Fruit fly (Drosophila melanogaster) whole organism, embryonic: ENCODE data around the gene CG6830.
A peak's percentile ranks its signal among the peaks of the same experiment; 100 is the strongest.

Source experiments
- CG12104 ChIP-seq: fragments of 200-800 bp; sonication (Bioruptor generic); optimal IDR thresholded peaks from 3 replicates; lab custom pipeline; 2016; ENCODE audit warnings: missing biosample characterization, missing genetic modification characterization
- CG13775 ChIP-seq: fragments of 200-800 bp; sonication (Bioruptor generic); optimal IDR thresholded peaks from 3 replicates; lab custom pipeline; 2017; ENCODE audit warnings: missing biosample characterization, mild to moderate bottlenecking, missing genetic modification characterization
- CG13894 ChIP-seq: fragments of 200-800 bp; sonication (Bioruptor generic); optimal IDR thresholded peaks from 3 replicates; lab custom pipeline; 2018; ENCODE audit warnings: missing biosample characterization, mild to moderate bottlenecking, missing genetic modification characterization, moderate library complexity
- CG1647 ChIP-seq: fragments of 200-800 bp; sonication (Bioruptor generic); optimal IDR thresholded peaks from 3 replicates; lab custom pipeline; 2016; ENCODE audit warnings: missing biosample characterization, missing genetic modification characterization
- CG17612 ChIP-seq: fragments of 200-800 bp; sonication (Bioruptor generic); IDR thresholded peaks from 2 replicates; pipeline ENCODE4 v1.3.6; 2022; ENCODE audit warnings: missing biosample characterization, missing genetic modification characterization
- CG18476 ChIP-seq: fragments of 200-800 bp; sonication (Bioruptor generic); optimal IDR thresholded peaks from 2 replicates; lab custom pipeline; 2016; ENCODE audit warnings: missing biosample characterization, mild to moderate bottlenecking, missing genetic modification characterization
- CG2202 ChIP-seq: fragments of 200-800 bp; sonication (Bioruptor generic); optimal IDR thresholded peaks from 2 replicates; lab custom pipeline; 2018; ENCODE audit warnings: missing biosample characterization, mild to moderate bottlenecking, missing genetic modification characterization
- CG32772 ChIP-seq: fragments of 200-800 bp; sonication (Bioruptor generic); IDR thresholded peaks from 2 replicates; pipeline ENCODE4 v1.3.6; 2022; ENCODE audit warnings: missing biosample characterization, missing genetic modification characterization
- CG33213 ChIP-seq: fragments of 200-800 bp; sonication (Bioruptor generic); optimal IDR thresholded peaks from 3 replicates; lab custom pipeline; 2016; ENCODE audit warnings: missing biosample characterization, missing genetic modification characterization
- CG3847 ChIP-seq: fragments of 200-800 bp; sonication (Bioruptor generic); IDR thresholded peaks from 2 replicates; pipeline ENCODE4 v1.3.6; 2022; ENCODE audit warnings: missing biosample characterization, missing genetic modification characterization
- CG4617 ChIP-seq: fragments of 200-800 bp; sonication (Bioruptor generic); optimal IDR thresholded peaks from 3 replicates; lab custom pipeline; 2016; ENCODE audit warnings: missing biosample characterization, missing genetic modification characterization, borderline replicate concordance
- CG4820 ChIP-seq: fragments of 200-800 bp; sonication (Bioruptor generic); optimal IDR thresholded peaks from 3 replicates; lab custom pipeline; 2016; ENCODE audit warnings: missing biosample characterization, missing genetic modification characterization
- CG4854 ChIP-seq: fragments of 200-800 bp; sonication (Bioruptor generic); optimal IDR thresholded peaks from 2 replicates; lab custom pipeline; 2016; ENCODE audit warnings: missing biosample characterization, missing genetic modification characterization, inconsistent platforms
- CG7372 ChIP-seq: fragments of 200-800 bp; sonication (Bioruptor generic); IDR thresholded peaks from 2 replicates; pipeline ENCODE4 v1.3.6; 2022; ENCODE audit warnings: missing biosample characterization, missing genetic modification characterization
- CG7839 ChIP-seq: fragments of 200-800 bp; sonication (Bioruptor generic); optimal IDR thresholded peaks from 3 replicates; lab custom pipeline; 2018; ENCODE audit warnings: missing biosample characterization, mild to moderate bottlenecking, missing genetic modification characterization, moderate library complexity
- CG9437 ChIP-seq: fragments of 200-800 bp; sonication (Bioruptor generic); optimal IDR thresholded peaks from 2 replicates; lab custom pipeline; 2018; ENCODE audit warnings: missing biosample characterization, mild to moderate bottlenecking, missing genetic modification characterization
- CG9727 ChIP-seq: fragments of 200-800 bp; sonication (Bioruptor generic); optimal IDR thresholded peaks from 3 replicates; lab custom pipeline; 2017; ENCODE audit warnings: missing biosample characterization, mild to moderate bottlenecking, missing genetic modification characterization
- CG9876 ChIP-seq: fragments of 200-800 bp; sonication (Bioruptor generic); optimal IDR thresholded peaks from 2 replicates; lab custom pipeline; 2016; ENCODE audit warnings: missing biosample characterization, missing genetic modification characterization
- CG9932 ChIP-seq: fragments of 200-800 bp; sonication (Bioruptor generic); IDR thresholded peaks from 2 replicates; pipeline ENCODE4 v1.3.6; 2022; ENCODE audit warnings: missing biosample characterization, missing genetic modification characterization
- Dip2 ChIP-seq: fragments of 200-800 bp; sonication (Bioruptor generic); IDR thresholded peaks from 2 replicates; pipeline ENCODE4 v1.3.6; 2022; ENCODE audit warnings: missing biosample characterization, missing genetic modification characterization
- Dip3 ChIP-seq: fragments of 200-800 bp; sonication (Bioruptor generic); optimal IDR thresholded peaks from 3 replicates; lab custom pipeline; 2016; ENCODE audit warnings: missing biosample characterization, missing genetic modification characterization
- Doc2 ChIP-seq: fragments of 200-800 bp; sonication (Bioruptor generic); IDR thresholded peaks from 2 replicates; pipeline ENCODE4 v1.3.6; 2022; ENCODE audit warnings: missing biosample characterization, missing genetic modification characterization
- Doc3 ChIP-seq: fragments of 200-800 bp; sonication (Bioruptor generic); IDR thresholded peaks from 3 replicates; pipeline ENCODE4 v1.3.6; 2022; ENCODE audit warnings: missing biosample characterization, missing genetic modification characterization; ENCODE audit not compliant: partially characterized antibody
- Nf-YA ChIP-seq: fragments of 200-800 bp; sonication (Bioruptor generic); IDR thresholded peaks from 2 replicates; pipeline ENCODE4 v1.3.6; 2022; ENCODE audit warnings: missing biosample characterization, missing genetic modification characterization
- Nf-YC ChIP-seq: fragments of 200-800 bp; optimal IDR thresholded peaks from 3 replicates; lab custom pipeline; 2019; ENCODE audit warnings: missing biosample characterization, mild to moderate bottlenecking, missing genetic modification characterization, moderate library complexity
- Ssrp ChIP-seq: fragments of 200-800 bp; sonication (Bioruptor generic); optimal IDR thresholded peaks from 2 replicates; lab custom pipeline; 2018; ENCODE audit warnings: missing biosample characterization, mild to moderate bottlenecking, missing genetic modification characterization, moderate library complexity
- Taf1 ChIP-seq: fragments of 200-800 bp; sonication (Bioruptor generic); IDR thresholded peaks from 2 replicates; pipeline ENCODE4 v1.3.6; 2022; ENCODE audit warnings: missing biosample characterization, missing genetic modification characterization
- ab ChIP-seq: fragments of 200-800 bp; sonication (Bioruptor generic); optimal IDR thresholded peaks from 2 replicates; lab custom pipeline; 2016; ENCODE audit warnings: missing biosample characterization, missing genetic modification characterization
- az2 ChIP-seq: fragments of 200-800 bp; sonication (Bioruptor generic); optimal IDR thresholded peaks from 3 replicates; lab custom pipeline; 2016; ENCODE audit warnings: missing biosample characterization, missing genetic modification characterization
- bcd ChIP-seq: fragments of 200-800 bp; sonication (Bioruptor generic); optimal IDR thresholded peaks from 2 replicates; lab custom pipeline; 2017; ENCODE audit warnings: missing biosample characterization, mild to moderate bottlenecking, missing genetic modification characterization
- cato ChIP-seq: fragments of 200-800 bp; sonication (Bioruptor generic); optimal IDR thresholded peaks from 2 replicates; lab custom pipeline; 2016; ENCODE audit warnings: missing biosample characterization, missing genetic modification characterization, borderline replicate concordance
- corto ChIP-seq: fragments of 200-800 bp; sonication (Bioruptor generic); optimal IDR thresholded peaks from 2 replicates; lab custom pipeline; 2016; ENCODE audit warnings: missing biosample characterization, mild to moderate bottlenecking, missing genetic modification characterization, moderate library complexity
- dimm ChIP-seq: fragments of 200-800 bp; sonication (Bioruptor generic); IDR thresholded peaks from 2 replicates; pipeline ENCODE4 v1.3.6; 2022; ENCODE audit warnings: missing biosample characterization, missing genetic modification characterization
- fru ChIP-seq: fragments of >200 bp; optimal IDR thresholded peaks from 2 replicates; lab custom pipeline; 2017
- gsb ChIP-seq: fragments of 200-800 bp; sonication (Bioruptor generic); IDR thresholded peaks from 2 replicates; pipeline ENCODE4 v1.3.6; 2022; ENCODE audit warnings: missing biosample characterization, missing genetic modification characterization
- gsb-n ChIP-seq: fragments of 200-800 bp; sonication (Bioruptor generic); optimal IDR thresholded peaks from 3 replicates; lab custom pipeline; 2018; ENCODE audit warnings: missing biosample characterization, mild to moderate bottlenecking, missing genetic modification characterization
- her ChIP-seq: fragments of 200-800 bp; sonication (Bioruptor generic); optimal IDR thresholded peaks from 2 replicates; lab custom pipeline; 2016; ENCODE audit warnings: missing biosample characterization, missing genetic modification characterization
- hkb ChIP-seq, 2 experiments: fragments of 200-800 bp in 1 of 2; fragments of >200 bp in 1 of 2; sonication (Bioruptor generic) in 1 of 2; IDR thresholded peaks in 1 of 2; optimal IDR thresholded peaks in 1 of 2; 2 replicates each; pipeline versions ENCODE4 v1.3.6 to Lab custom; 2017 to 2022; ENCODE audit warnings: missing biosample characterization in 1 of 2, missing genetic modification characterization in 1 of 2
- jing ChIP-seq: fragments of 200-800 bp; sonication (Bioruptor generic); optimal IDR thresholded peaks from 2 replicates; lab custom pipeline; 2018; ENCODE audit warnings: missing biosample characterization, mild to moderate bottlenecking, missing genetic modification characterization
- lola ChIP-seq, 3 experiments: fragments of >200 bp in 2 of 3; fragments of 200-800 bp in 1 of 3; sonication (Bioruptor generic) in 1 of 3; optimal IDR thresholded peaks; 2 replicates each; lab custom pipeline; 2017 to 2019; ENCODE audit warnings: missing biosample characterization in 3 of 3, missing genetic modification characterization in 3 of 3, mild to moderate bottlenecking in 1 of 3, moderate library complexity in 1 of 3
- p53 ChIP-seq: fragments of 200-800 bp; sonication (Bioruptor generic); optimal IDR thresholded peaks from 2 replicates; lab custom pipeline; 2016; ENCODE audit warnings: missing biosample characterization, missing genetic modification characterization
- rib ChIP-seq: fragments of 200-800 bp; sonication (Bioruptor generic); IDR thresholded peaks from 2 replicates; pipeline ENCODE4 v1.3.6; 2022; ENCODE audit warnings: missing biosample characterization, missing genetic modification characterization
- ro ChIP-seq: fragments of 200-800 bp; sonication (Bioruptor generic); IDR thresholded peaks from 2 replicates; pipeline ENCODE4 v1.3.6; 2022; ENCODE audit warnings: missing biosample characterization, missing genetic modification characterization
- scrt ChIP-seq: fragments of 200-800 bp; sonication (Bioruptor generic); optimal IDR thresholded peaks from 2 replicates; lab custom pipeline; 2018; ENCODE audit warnings: missing biosample characterization, mild to moderate bottlenecking, missing genetic modification characterization, moderate library complexity
- ssp ChIP-seq: fragments of 200-800 bp; sonication (Bioruptor generic); IDR thresholded peaks from 2 replicates; pipeline ENCODE4 v1.3.6; 2022; ENCODE audit warnings: missing biosample characterization, missing genetic modification characterization
- stwl ChIP-seq: fragments of 200-800 bp; sonication (Bioruptor generic); optimal IDR thresholded peaks from 3 replicates; lab custom pipeline; 2018; ENCODE audit warnings: missing biosample characterization, mild to moderate bottlenecking, missing genetic modification characterization, moderate library complexity
- trem ChIP-seq: fragments of 200-800 bp; optimal IDR thresholded peaks from 3 replicates; lab custom pipeline; 2019; ENCODE audit warnings: missing biosample characterization, mild to moderate bottlenecking, missing genetic modification characterization, moderate library complexity
- vfl ChIP-seq: fragments of 200-800 bp; sonication (Bioruptor generic); optimal IDR thresholded peaks from 2 replicates; lab custom pipeline; 2016; ENCODE audit warnings: missing biosample characterization, missing genetic modification characterization
- vvl ChIP-seq: fragments of 200-800 bp; sonication (Bioruptor generic); IDR thresholded peaks from 2 replicates; pipeline ENCODE4 v1.3.6; 2022; ENCODE audit warnings: missing biosample characterization, missing genetic modification characterization

Gene CG6830

DNA sequence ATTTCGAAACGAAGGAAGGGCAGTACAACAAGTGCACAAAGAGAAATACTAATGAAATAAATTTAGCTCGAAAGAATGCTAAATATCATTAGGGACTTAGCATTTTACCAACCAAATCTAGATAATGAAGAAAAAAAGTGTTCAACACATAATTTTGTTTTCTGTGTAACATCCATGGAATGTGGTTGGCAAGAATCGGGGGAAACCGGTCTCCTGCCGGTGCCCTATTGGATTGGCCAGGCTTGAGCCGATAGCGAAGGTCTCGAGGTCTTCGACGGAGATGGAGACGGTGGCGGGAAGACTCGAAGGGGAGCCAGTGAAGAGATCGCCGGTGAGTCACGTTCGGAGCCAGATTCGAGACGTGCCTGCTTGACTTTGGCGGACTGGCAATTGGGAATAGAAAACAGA is 26.4 kb downstream of the CG6830 start (continued):
- no peak for TF ChIP-seq Doc3 (GFP tag; lab: Robert Waterston, UW)
- no peak for TF ChIP-seq dimm (GFP tag; lab: Robert Waterston, UW)
- no peak for TF ChIP-seq fru (lab: Kevin White, UChicago)
- no peak for TF ChIP-seq CG9437 (GFP tag; lab: Kevin White, UChicago)
- TF ChIP-seq CG9876 = no peak
- TF ChIP-seq CG3847 (GFP tag; lab: Robert Waterston, UW) = no peak
- peak in 1 of 3 experiments; percentile 31 for TF ChIP-seq lola (GFP tag; optimal IDR thresholded peaks at IDR 0.05; lab: Kevin White, UChicago)
- TF ChIP-seq stwl (tag; lab: Kevin White, UChicago) = no peak
- peak; percentile 26 for TF ChIP-seq Nf-YC (tag; lab: Kevin White, UChicago)
- TF ChIP-seq CG18476 (GFP tag; lab: Kevin White, UChicago) = no peak
- no peak for TF ChIP-seq ro (GFP tag; lab: Robert Waterston, UW)
- no peak for TF ChIP-seq p53 (GFP tag; lab: Kevin White, UChicago)
- TF ChIP-seq CG1647 (GFP tag; lab: Kevin White, UChicago) = no peak

DNA sequence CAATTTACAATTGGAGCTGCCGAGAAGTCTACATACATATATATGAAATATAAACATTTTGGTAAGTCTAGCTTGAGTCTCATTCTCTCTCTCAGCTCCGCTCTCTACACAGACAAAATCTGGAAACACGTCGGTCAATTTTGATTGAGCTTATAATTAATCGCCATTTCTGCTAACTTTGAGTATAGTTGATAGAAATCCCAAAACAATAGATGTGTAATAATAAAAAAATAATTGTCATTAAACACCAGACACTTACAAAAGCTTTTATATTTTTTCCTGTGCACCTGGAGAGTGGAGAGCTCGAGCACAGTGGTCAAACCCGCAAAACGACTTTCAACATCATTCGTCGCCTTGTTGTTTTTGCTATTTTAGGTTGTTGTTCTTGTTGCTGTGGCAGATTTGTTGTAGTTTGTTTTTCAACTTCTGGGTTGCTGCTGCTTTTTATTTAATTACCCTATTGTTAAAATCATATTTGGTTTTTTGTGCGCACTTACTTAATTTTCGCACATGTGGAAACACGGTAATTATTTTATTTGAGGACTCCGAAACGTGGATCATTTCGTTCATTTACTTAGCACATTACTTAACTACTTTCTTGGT is 27.4 kb downstream of the CG6830 start:
- TF ChIP-seq jing (GFP tag; lab: Kevin White, UChicago) = peak; percentile 88
- TF ChIP-seq gsb-n (tag; lab: Kevin White, UChicago) = peak; percentile 95
- TF ChIP-seq her (GFP tag; lab: Kevin White, UChicago) = peak; percentile 91
- peak; percentile 96 for TF ChIP-seq bcd
- peak; percentile 92 for TF ChIP-seq trem
- TF ChIP-seq CG13775 (GFP tag; lab: Kevin White, UChicago) = peak; percentile 94
- peak; percentile 83 for TF ChIP-seq CG4820 (GFP tag; lab: Kevin White, UChicago)
- TF ChIP-seq rib (GFP tag; lab: Robert Waterston, UW) = peak; percentile 97
- no peak for TF ChIP-seq hkb (optimal IDR thresholded peaks at IDR 0.05; lab: Kevin White, UChicago)
- peak; percentile 98 for TF ChIP-seq hkb (GFP tag; IDR thresholded peaks at IDR 0.05; lab: Robert Waterston, UW)
- TF ChIP-seq CG7372 = peak; percentile 95
- peak; percentile 92 for TF ChIP-seq CG12104 (GFP tag; lab: Kevin White, UChicago)
- TF ChIP-seq Doc2 (GFP tag; lab: Robert Waterston, UW) = peak; percentile 82
- peak; percentile 88 for TF ChIP-seq ssp (GFP tag; lab: Robert Waterston, UW)
- peak; percentile 95 for TF ChIP-seq gsb
- peak; percentile 97 for TF ChIP-seq CG32772 (GFP tag; lab: Robert Waterston, UW)
- TF ChIP-seq CG4854 (GFP tag; lab: Kevin White, UChicago) = peak; percentile 94
- peak; percentile 93 for TF ChIP-seq scrt
- peak; percentile 96 for TF ChIP-seq vfl
- peak; percentile 91 for TF ChIP-seq Taf1 (GFP tag; lab: Robert Waterston, UW)
- TF ChIP-seq CG13894 (tag; lab: Kevin White, UChicago) = peak; percentile 88
- TF ChIP-seq Dip2 (GFP tag; lab: Robert Waterston, UW) = peak; percentile 62; the same call in 1 of the 2 replicates
- peak; percentile 94 for TF ChIP-seq CG9727 (GFP tag; lab: Kevin White, UChicago)
- TF ChIP-seq CG9932 = peak; percentile 98
- TF ChIP-seq cato (GFP tag; lab: Kevin White, UChicago) = peak; percentile 91
- TF ChIP-seq CG4617 (GFP tag; lab: Kevin White, UChicago) = peak; percentile 87
- TF ChIP-seq CG2202 (tag; lab: Kevin White, UChicago) = peak; percentile 90
- TF ChIP-seq CG33213 = peak; percentile 96
- TF ChIP-seq Dip3 = peak; percentile 96
- peak; percentile 94 for TF ChIP-seq CG17612 (GFP tag; lab: Robert Waterston, UW)
- peak; percentile 97 for TF ChIP-seq CG7839 (tag; lab: Kevin White, UChicago)
- peak; percentile 84 for TF ChIP-seq ab
- TF ChIP-seq az2 (GFP tag; lab: Kevin White, UChicago) = peak; percentile 96
- TF ChIP-seq vvl = peak; percentile 99
- TF ChIP-seq corto = peak; percentile 97
- TF ChIP-seq Nf-YA (GFP tag; lab: Robert Waterston, UW) = peak; percentile 96
- TF ChIP-seq Ssrp (tag; lab: Kevin White, UChicago) = peak; percentile 94
